Worm (Caenorhabditis elegans) whole organism, mixed stage, embryonic: ENCODE data around the gene F56D5.5.

Source experiments
- M03D4.4 ChIP-seq: sonication (generic microtip); optimal IDR thresholded peaks from 2 replicates; lab custom pipeline; 2017; ENCODE audit warnings: mild to moderate bottlenecking, missing genetic modification characterization, missing compliant biosample characterization
- ceh-83 ChIP-seq: fragments of 200-800 bp; sonication (Bioruptor generic); optimal IDR thresholded peaks from 2 replicates; lab custom pipeline; 2018; ENCODE audit warnings: mild to moderate bottlenecking, missing genetic modification characterization, missing compliant biosample characterization
- elt-1 ChIP-seq: sonication (generic microtip); optimal IDR thresholded peaks from 2 replicates; lab custom pipeline; 2017; ENCODE audit warnings: missing genetic modification characterization, mild to moderate bottlenecking, missing compliant biosample characterization, antibody characterized with exemption, moderate library complexity, borderline replicate concordance; ENCODE audit not compliant: insufficient read depth
- elt-3 ChIP-seq: fragments of 150-350 bp; optimal IDR thresholded peaks from 2 replicates; lab custom pipeline; 2014; ENCODE audit warnings: missing biosample characterization, missing genetic modification characterization
- lsy-2 ChIP-seq: fragments of 150-350 bp; optimal IDR thresholded peaks from 2 replicates; lab custom pipeline; 2014; ENCODE audit warnings: missing biosample characterization, missing genetic modification characterization
- nhr-237 ChIP-seq: fragments of 150-350 bp; optimal IDR thresholded peaks from 2 replicates; lab custom pipeline; 2014; ENCODE audit warnings: missing biosample characterization, missing genetic modification characterization
- nhr-76 ChIP-seq: sonication (generic microtip); optimal IDR thresholded peaks from 2 replicates; lab custom pipeline; 2017; ENCODE audit warnings: missing biosample characterization, missing genetic modification characterization
- pha-4 ChIP-seq: fragments of 150-350 bp; optimal IDR thresholded peaks from 2 replicates; lab custom pipeline; 2018; ENCODE audit warnings: missing biosample characterization, missing genetic modification reagents, missing genetic modification characterization
- snpc-4 ChIP-seq: fragments of 150-350 bp; optimal IDR thresholded peaks from 2 replicates; lab custom pipeline; 2014; ENCODE audit warnings: missing biosample characterization, missing genetic modification characterization
- unc-39 ChIP-seq: fragments of 150-350 bp; optimal IDR thresholded peaks from 2 replicates; lab custom pipeline; 2014; ENCODE audit warnings: missing biosample characterization, missing genetic modification characterization
- unc-62 ChIP-seq: fragments of 150-350 bp; optimal IDR thresholded peaks from 2 replicates; lab custom pipeline; 2014; ENCODE audit warnings: missing biosample characterization, missing genetic modification reagents, missing genetic modification characterization

DNA sequence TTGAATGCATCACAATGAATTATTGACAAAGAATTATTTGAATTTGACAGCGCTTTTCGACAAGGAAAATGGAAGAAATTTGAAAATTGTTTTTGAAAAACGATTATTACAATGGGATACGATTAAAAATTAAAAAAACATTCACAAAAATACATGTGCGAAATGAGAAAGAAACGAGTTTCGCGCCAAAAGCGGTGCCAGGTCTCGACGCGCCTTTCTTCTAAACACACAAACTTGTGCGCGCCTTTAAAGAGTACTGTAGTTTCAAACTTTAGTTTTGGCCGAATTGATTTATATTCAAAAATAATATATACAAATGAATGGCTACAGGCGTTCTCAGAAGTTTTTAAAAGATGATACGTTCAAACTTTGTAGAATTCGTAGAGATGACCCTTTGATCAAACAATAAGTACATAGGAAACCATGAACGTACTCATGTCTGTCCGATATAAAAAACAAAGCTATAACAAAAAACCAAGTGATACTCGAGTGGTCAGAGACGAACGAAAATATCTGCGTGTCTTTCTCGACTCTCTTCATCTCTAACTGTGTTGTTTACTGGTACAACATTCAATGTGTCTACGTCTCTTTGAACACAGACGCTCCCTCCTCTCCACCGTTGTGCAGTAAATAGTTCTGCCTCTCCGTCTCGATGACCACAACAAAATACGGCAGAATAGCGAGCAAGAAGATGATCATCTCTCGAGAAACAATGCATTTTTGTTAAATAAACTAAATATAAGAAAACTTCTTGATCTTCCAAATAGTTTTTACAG is 39.9 kb downstream of the F56D5.5 start:
- TF ChIP-seq ceh-83 (GFP tag; lab: Kevin White, UChicago) (no peak), unc-62 (GFP tag; lab: Kevin White, UChicago) (no peak), elt-1 (no peak), lsy-2 (tag; lab: Kevin White, UChicago) (no peak), nhr-76 (no peak), pha-4 (tag; lab: Kevin White, UChicago) (peak; percentile 55), snpc-4 (tag; lab: Kevin White, UChicago) (no peak), nhr-237 (tag; lab: Kevin White, UChicago) (no peak), unc-39 (tag; lab: Kevin White, UChicago) (no peak), M03D4.4 (tag; lab: Kevin White, UChicago) (no peak), elt-3 (tag; lab: Kevin White, UChicago) (no peak)
